Worm (Caenorhabditis elegans): ENCODE data around the gene tsfm-1.

ce11 chrV:12288577-12288976, 17.2 kb upstream of the tsfm-1 start, which contains the start of gene rskd-1:
- no peak for TF ChIP-seq nhr-28 (tag; optimal IDR thresholded peaks at IDR 0.05)
- TF ChIP-seq pha-4 (tag; optimal IDR thresholded peaks at IDR 0.05) = peak; percentile 45
- no peak for TF ChIP-seq nhr-12 (tag; optimal IDR thresholded peaks at IDR 0.05)
- TF ChIP-seq nhr-76 (tag; optimal IDR thresholded peaks at IDR 0.05) = no peak
- TF ChIP-seq nhr-2 (tag; optimal IDR thresholded peaks at IDR 0.05) = no peak
- no peak for TF ChIP-seq mab-5 (tag; optimal IDR thresholded peaks at IDR 0.05)
- no peak for TF ChIP-seq ztf-11 (tag; optimal IDR thresholded peaks at IDR 0.05)
- no peak for TF ChIP-seq elt-1 (tag; optimal IDR thresholded peaks at IDR 0.05; ENCODE audit: borderline replicate concordance, insufficient read depth)
- no peak for TF ChIP-seq unc-39 (tag; optimal IDR thresholded peaks at IDR 0.05)
- TF ChIP-seq snpc-4 (tag; optimal IDR thresholded peaks at IDR 0.05) = no peak
- TF ChIP-seq ces-1 (GFP tag; optimal IDR thresholded peaks at IDR 0.05) = no peak
